Fruit fly (Drosophila melanogaster) whole organism, embryonic: ENCODE results near the gene CG44044.

ENCODE experiments used
- C15 ChIP-seq: fragments of 200-800 bp; sonication (Bioruptor generic); IDR thresholded peaks from 3 replicates; pipeline ENCODE4 v1.3.6; 2022; ENCODE audit warnings: missing biosample characterization, missing genetic modification characterization
- CG10267 ChIP-seq: fragments of 200-800 bp; sonication (Bioruptor generic); optimal IDR thresholded peaks from 2 replicates; lab custom pipeline; 2018; ENCODE audit warnings: missing biosample characterization, mild to moderate bottlenecking, missing genetic modification characterization, moderate library complexity
- CG11093 ChIP-seq: fragments of 200-800 bp; sonication (Bioruptor generic); IDR thresholded peaks from 3 replicates; pipeline ENCODE4 v1.3.6; 2022; ENCODE audit warnings: missing biosample characterization, missing genetic modification characterization
- CG11504 ChIP-seq: fragments of 200-800 bp; sonication (Bioruptor generic); optimal IDR thresholded peaks from 3 replicates; lab custom pipeline; 2019; ENCODE audit warnings: missing biosample characterization, mild to moderate bottlenecking, missing genetic modification characterization, moderate library complexity
- CG12299 ChIP-seq: fragments of 200-800 bp; sonication (Bioruptor generic); optimal IDR thresholded peaks from 2 replicates; lab custom pipeline; 2018; ENCODE audit warnings: missing biosample characterization, mild to moderate bottlenecking, missing genetic modification characterization
- CG13287 ChIP-seq: fragments of 200-800 bp; sonication (Bioruptor generic); IDR thresholded peaks from 2 replicates; pipeline ENCODE4 v1.3.6; 2022; ENCODE audit warnings: missing biosample characterization, missing genetic modification characterization; ENCODE audit not compliant: partially characterized antibody
- CG16863 ChIP-seq: fragments of 200-800 bp; sonication (Bioruptor generic); optimal IDR thresholded peaks from 3 replicates; lab custom pipeline; 2016; ENCODE audit warnings: missing biosample characterization, missing genetic modification characterization
- CG17802 ChIP-seq: fragments of 200-800 bp; sonication (Bioruptor generic); optimal IDR thresholded peaks from 2 replicates; lab custom pipeline; 2018; ENCODE audit warnings: missing biosample characterization, mild to moderate bottlenecking, missing genetic modification characterization, moderate library complexity
- CG2116 ChIP-seq: fragments of 200-800 bp; sonication (Bioruptor generic); optimal IDR thresholded peaks from 3 replicates; lab custom pipeline; 2018; ENCODE audit warnings: missing biosample characterization, mild to moderate bottlenecking, missing genetic modification characterization
- CG2129 ChIP-seq: fragments of 200-800 bp; sonication (Bioruptor generic); IDR thresholded peaks from 2 replicates; pipeline ENCODE4 v1.3.6; 2022; ENCODE audit warnings: missing biosample characterization, missing genetic modification characterization; ENCODE audit not compliant: partially characterized antibody
- CG30431 ChIP-seq: fragments of 200-800 bp; sonication (Bioruptor generic); optimal IDR thresholded peaks from 2 replicates; lab custom pipeline; 2017; ENCODE audit warnings: missing biosample characterization, missing genetic modification characterization
- CG31365 ChIP-seq: fragments of 200-800 bp; sonication (Bioruptor generic); optimal IDR thresholded peaks from 2 replicates; lab custom pipeline; 2018; ENCODE audit warnings: missing biosample characterization, mild to moderate bottlenecking, missing genetic modification characterization
- CG31441 ChIP-seq: fragments of 200-800 bp; sonication (Bioruptor generic); IDR thresholded peaks from 2 replicates; pipeline ENCODE4 v1.3.6; 2022; ENCODE audit warnings: missing biosample characterization, missing genetic modification characterization
- CG3163 ChIP-seq: fragments of 200-800 bp; sonication (Bioruptor generic); optimal IDR thresholded peaks from 3 replicates; lab custom pipeline; 2016; ENCODE audit warnings: missing biosample characterization, missing genetic modification characterization
- CG3995 ChIP-seq: fragments of 200-800 bp; sonication (Bioruptor generic); optimal IDR thresholded peaks from 3 replicates; lab custom pipeline; 2016; ENCODE audit warnings: missing biosample characterization, missing genetic modification characterization
- CG43689 ChIP-seq: fragments of 200-800 bp; sonication (Bioruptor generic); IDR thresholded peaks from 2 replicates; pipeline ENCODE4 v1.3.6; 2022; ENCODE audit warnings: missing biosample characterization, missing genetic modification characterization
- CG4404 ChIP-seq: fragments of 200-800 bp; sonication (Bioruptor generic); IDR thresholded peaks from 2 replicates; pipeline ENCODE4 v1.3.6; 2022; ENCODE audit warnings: missing biosample characterization, missing genetic modification characterization
- CG6175 ChIP-seq: fragments of 200-800 bp; sonication (Bioruptor generic); IDR thresholded peaks from 3 replicates; pipeline ENCODE4 v1.3.6; 2022; ENCODE audit warnings: missing biosample characterization, missing genetic modification characterization
- CG7839 ChIP-seq: fragments of 200-800 bp; sonication (Bioruptor generic); optimal IDR thresholded peaks from 3 replicates; lab custom pipeline; 2018; ENCODE audit warnings: missing biosample characterization, mild to moderate bottlenecking, missing genetic modification characterization, moderate library complexity
- CG9727 ChIP-seq: fragments of 200-800 bp; sonication (Bioruptor generic); optimal IDR thresholded peaks from 3 replicates; lab custom pipeline; 2017; ENCODE audit warnings: missing biosample characterization, mild to moderate bottlenecking, missing genetic modification characterization
- CG9797 ChIP-seq: fragments of 200-800 bp; sonication (Bioruptor generic); optimal IDR thresholded peaks from 3 replicates; lab custom pipeline; 2018; ENCODE audit warnings: missing biosample characterization, mild to moderate bottlenecking, missing genetic modification characterization
- Chrac-16 ChIP-seq: fragments of 200-800 bp; sonication (Bioruptor generic); optimal IDR thresholded peaks from 3 replicates; lab custom pipeline; 2016; ENCODE audit warnings: missing biosample characterization, missing genetic modification characterization
- D19B ChIP-seq: fragments of 200-800 bp; sonication (Bioruptor generic); optimal IDR thresholded peaks from 2 replicates; lab custom pipeline; 2017; ENCODE audit warnings: missing biosample characterization, mild to moderate bottlenecking, missing genetic modification characterization
- Dbx ChIP-seq: fragments of 200-800 bp; sonication (Bioruptor generic); IDR thresholded peaks from 3 replicates; pipeline ENCODE4 v1.3.6; 2022; ENCODE audit warnings: missing biosample characterization, missing genetic modification characterization
- Doc2 ChIP-seq: fragments of 200-800 bp; sonication (Bioruptor generic); IDR thresholded peaks from 2 replicates; pipeline ENCODE4 v1.3.6; 2022; ENCODE audit warnings: missing biosample characterization, missing genetic modification characterization
- HLH54F ChIP-seq: fragments of 200-800 bp; sonication (Bioruptor generic); optimal IDR thresholded peaks from 3 replicates; lab custom pipeline; 2016; ENCODE audit warnings: missing biosample characterization, missing genetic modification characterization
- HLHmδ ChIP-seq: fragments of 200-800 bp; sonication (Bioruptor generic); optimal IDR thresholded peaks from 2 replicates; lab custom pipeline; 2018; ENCODE audit warnings: missing biosample characterization, mild to moderate bottlenecking, missing genetic modification characterization, moderate library complexity
- Hmr ChIP-seq: fragments of 200-800 bp; sonication (Bioruptor generic); optimal IDR thresholded peaks from 3 replicates; lab custom pipeline; 2017; ENCODE audit warnings: mild to moderate bottlenecking, missing biosample characterization, missing genetic modification reagents, missing genetic modification characterization
- Hr51 ChIP-seq, 2 experiments: fragments of 200-800 bp; sonication (Bioruptor generic); optimal IDR thresholded peaks; 2 replicates in 1 of 2; 3 replicates in 1 of 2; lab custom pipeline; 2016 to 2018; ENCODE audit warnings: missing biosample characterization in 2 of 2, missing genetic modification characterization in 2 of 2, mild to moderate bottlenecking in 1 of 2, moderate library complexity in 1 of 2
- Mes4 ChIP-seq: fragments of 200-800 bp; sonication (Bioruptor generic); optimal IDR thresholded peaks from 2 replicates; lab custom pipeline; 2016; ENCODE audit warnings: missing biosample characterization, missing genetic modification characterization
- Myb ChIP-seq: fragments of 200-800 bp; sonication (Bioruptor generic); optimal IDR thresholded peaks from 2 replicates; lab custom pipeline; 2016; ENCODE audit warnings: missing biosample characterization, missing genetic modification characterization
- NfI ChIP-seq: fragments of 200-800 bp; sonication (Bioruptor generic); optimal IDR thresholded peaks from 3 replicates; lab custom pipeline; 2018; ENCODE audit warnings: missing biosample characterization, mild to moderate bottlenecking, missing genetic modification characterization, moderate library complexity
- Ssrp ChIP-seq: fragments of 200-800 bp; sonication (Bioruptor generic); optimal IDR thresholded peaks from 2 replicates; lab custom pipeline; 2018; ENCODE audit warnings: missing biosample characterization, mild to moderate bottlenecking, missing genetic modification characterization, moderate library complexity
- Usf ChIP-seq: fragments of 200-800 bp; sonication (Bioruptor generic); optimal IDR thresholded peaks from 2 replicates; lab custom pipeline; 2017; ENCODE audit warnings: missing genotype, missing biosample characterization, missing genetic modification characterization
- YL-1 ChIP-seq: fragments of 200-800 bp; sonication (Bioruptor generic); optimal IDR thresholded peaks from 3 replicates; lab custom pipeline; 2017; ENCODE audit warnings: missing biosample characterization, mild to moderate bottlenecking, missing genetic modification characterization
- disco-r ChIP-seq: fragments of 200-800 bp; sonication (Bioruptor generic); optimal IDR thresholded peaks from 2 replicates; lab custom pipeline; 2016; ENCODE audit warnings: missing biosample characterization, missing genetic modification characterization
- ems ChIP-seq: fragments of 200-800 bp; sonication (Bioruptor generic); optimal IDR thresholded peaks from 3 replicates; lab custom pipeline; 2016; ENCODE audit warnings: missing biosample characterization, missing genetic modification characterization
- en ChIP-seq: fragments of 200-800 bp; sonication (Bioruptor generic); optimal IDR thresholded peaks from 2 replicates; lab custom pipeline; 2016; ENCODE audit warnings: missing biosample characterization, missing genetic modification characterization
- esg ChIP-seq: fragments of 200-800 bp; sonication (Bioruptor generic); conservative IDR thresholded peaks from 2 replicates; pipeline ENCODE4 v1.3.6; 2022; ENCODE audit warnings: missing biosample characterization, missing genetic modification characterization
- fd64A ChIP-seq: fragments of 200-800 bp; sonication (Bioruptor generic); optimal IDR thresholded peaks from 3 replicates; lab custom pipeline; 2018; ENCODE audit warnings: missing biosample characterization, mild to moderate bottlenecking, missing genetic modification characterization
- gsb ChIP-seq: fragments of 200-800 bp; sonication (Bioruptor generic); IDR thresholded peaks from 2 replicates; pipeline ENCODE4 v1.3.6; 2022; ENCODE audit warnings: missing biosample characterization, missing genetic modification characterization
- gsb-n ChIP-seq: fragments of 200-800 bp; sonication (Bioruptor generic); optimal IDR thresholded peaks from 3 replicates; lab custom pipeline; 2018; ENCODE audit warnings: missing biosample characterization, mild to moderate bottlenecking, missing genetic modification characterization
- jumu ChIP-seq: fragments of 200-800 bp; sonication (Bioruptor generic); optimal IDR thresholded peaks from 3 replicates; lab custom pipeline; 2016; ENCODE audit warnings: missing biosample characterization, missing genetic modification characterization
- kay ChIP-seq: fragments of 200-800 bp; sonication (Bioruptor generic); optimal IDR thresholded peaks from 2 replicates; lab custom pipeline; 2016; ENCODE audit warnings: missing biosample characterization, missing genetic modification characterization
- lab ChIP-seq: fragments of 200-800 bp; sonication (Bioruptor generic); optimal IDR thresholded peaks from 3 replicates; lab custom pipeline; 2017; ENCODE audit warnings: missing biosample characterization, missing genetic modification characterization, mild to moderate bottlenecking, moderate library complexity, missing genetic modification reagents
- lmd ChIP-seq: fragments of 200-800 bp; sonication (Bioruptor generic); IDR thresholded peaks from 2 replicates; pipeline ENCODE4 v1.3.6; 2022; ENCODE audit warnings: missing biosample characterization, missing genetic modification characterization
- phol ChIP-seq: fragments of 200-800 bp; sonication (Bioruptor generic); optimal IDR thresholded peaks from 3 replicates; lab custom pipeline; 2018; ENCODE audit warnings: missing biosample characterization, mild to moderate bottlenecking, missing genetic modification characterization, moderate library complexity
- sisA ChIP-seq: fragments of 200-800 bp; sonication (Bioruptor generic); IDR thresholded peaks from 2 replicates; pipeline ENCODE4 v1.3.6; 2022; ENCODE audit warnings: missing biosample characterization, missing genetic modification characterization
- tgo ChIP-seq: fragments of 200-800 bp; sonication (Bioruptor generic); IDR thresholded peaks from 3 replicates; pipeline ENCODE4 v1.3.6; 2022; ENCODE audit warnings: missing biosample characterization, missing genetic modification characterization
- tna ChIP-seq: fragments of 200-800 bp; sonication (Bioruptor generic); IDR thresholded peaks from 2 replicates; pipeline ENCODE4 v1.3.6; 2022; ENCODE audit warnings: missing biosample characterization, missing genetic modification characterization; ENCODE audit not compliant: partially characterized antibody
- tx ChIP-seq: fragments of 200-800 bp; sonication (Bioruptor generic); optimal IDR thresholded peaks from 2 replicates; lab custom pipeline; 2016; ENCODE audit warnings: missing biosample characterization, missing genetic modification characterization

CG44044 gene

dm6 chr3R:16282080-16282690 is 39.5 kb upstream of the CG44044 start (continued):
- TF ChIP-seq Doc2 (GFP tag; lab: Robert Waterston, UW): no peak
- no peak for TF ChIP-seq lab (GFP tag; lab: Kevin White, UChicago)
- TF ChIP-seq CG11093 (GFP tag; lab: Robert Waterston, UW): no peak
- TF ChIP-seq kay (GFP tag; lab: Kevin White, UChicago): no peak
- TF ChIP-seq CG13287 (GFP tag; lab: Robert Waterston, UW): no peak
- TF ChIP-seq sisA (GFP tag; lab: Robert Waterston, UW): no peak
- no peak for TF ChIP-seq C15
- TF ChIP-seq CG12299 (tag; lab: Kevin White, UChicago): no peak
- no peak for TF ChIP-seq gsb (GFP tag; lab: Robert Waterston, UW)
- no peak for TF ChIP-seq tna (GFP tag; lab: Robert Waterston, UW)
- no peak for TF ChIP-seq CG31365 (tag; lab: Kevin White, UChicago)
- TF ChIP-seq ems (GFP tag; lab: Kevin White, UChicago): no peak
- no peak for TF ChIP-seq CG9797 (GFP tag; lab: Kevin White, UChicago)
- no peak for TF ChIP-seq disco-r (GFP tag; lab: Kevin White, UChicago)
- TF ChIP-seq CG6175 (GFP tag; lab: Robert Waterston, UW): no peak
- TF ChIP-seq jumu (GFP tag; lab: Kevin White, UChicago): no peak
- TF ChIP-seq Mes4: no peak
- no peak for TF ChIP-seq Usf (GFP tag; lab: Kevin White, UChicago)
- TF ChIP-seq Hr51 (GFP tag; optimal IDR thresholded peaks at IDR 0.05; lab: Kevin White, UChicago): no peak
- no peak for TF ChIP-seq CG30431 (GFP tag; lab: Kevin White, UChicago)
- TF ChIP-seq lmd (GFP tag; lab: Robert Waterston, UW): no peak
- no peak for TF ChIP-seq CG2129 (GFP tag; lab: Robert Waterston, UW)
- no peak for TF ChIP-seq CG4404 (GFP tag; lab: Robert Waterston, UW)
- peak; percentile 2 for TF ChIP-seq CG17802 (tag; lab: Kevin White, UChicago)
- peak; percentile 41 for TF ChIP-seq HLHmδ
- TF ChIP-seq esg (GFP tag; lab: Robert Waterston, UW): no peak
- no peak for TF ChIP-seq Hmr (GFP tag; lab: Kevin White, UChicago)
- no peak for TF ChIP-seq Chrac-16 (GFP tag; lab: Kevin White, UChicago)
- no peak for TF ChIP-seq CG2116 (GFP tag; lab: Kevin White, UChicago)
- no peak for TF ChIP-seq HLH54F (GFP tag; lab: Kevin White, UChicago)
- no peak for TF ChIP-seq D19B
- TF ChIP-seq CG16863 (GFP tag; lab: Kevin White, UChicago): no peak
- TF ChIP-seq fd64A (GFP tag; lab: Kevin White, UChicago): no peak
- no peak for TF ChIP-seq NfI (GFP tag; lab: Kevin White, UChicago)
- TF ChIP-seq CG10267: no peak
- TF ChIP-seq en: no peak
- no peak for TF ChIP-seq tx (GFP tag; lab: Kevin White, UChicago)
- TF ChIP-seq gsb-n: no peak
- TF ChIP-seq Dbx (GFP tag; lab: Robert Waterston, UW): no peak
- no peak for TF ChIP-seq CG9727
- TF ChIP-seq CG3995: no peak
- TF ChIP-seq Ssrp (tag; lab: Kevin White, UChicago): no peak
- peak; percentile 1 for TF ChIP-seq CG3163 (GFP tag; lab: Kevin White, UChicago)
- TF ChIP-seq Myb: no peak
- no peak for TF ChIP-seq CG43689 (GFP tag; lab: Robert Waterston, UW)
- no peak for TF ChIP-seq CG7839 (tag; lab: Kevin White, UChicago)
- TF ChIP-seq phol (tag; lab: Kevin White, UChicago): no peak
- TF ChIP-seq YL-1 (GFP tag; lab: Kevin White, UChicago): no peak
- TF ChIP-seq CG31441 (GFP tag; lab: Robert Waterston, UW): no peak
- TF ChIP-seq CG11504: no peak
- no peak for TF ChIP-seq tgo
